Worm (Caenorhabditis elegans) whole organism, L1 larva: ENCODE data around the gene cor-1.

Source experiments
- C04F5.9 ChIP-seq: sonication (generic microtip); optimal IDR thresholded peaks from 2 replicates; lab custom pipeline; 2016; ENCODE audit warnings: missing genetic modification characterization, missing compliant biosample characterization
- aha-1 ChIP-seq: fragments of 150-350 bp; optimal IDR thresholded peaks from 2 replicates; lab custom pipeline; 2014; ENCODE audit warnings: missing biosample characterization, missing genetic modification characterization
- alr-1 ChIP-seq: fragments of 200-800 bp; sonication (Bioruptor generic); optimal IDR thresholded peaks from 2 replicates; lab custom pipeline; 2018; ENCODE audit warnings: borderline replicate concordance, mild to moderate bottlenecking, missing genetic modification characterization, missing compliant biosample characterization
- ceh-63 ChIP-seq: fragments of 200-800 bp; sonication (Bioruptor generic); optimal IDR thresholded peaks from 2 replicates; lab custom pipeline; 2018; ENCODE audit warnings: mild to moderate bottlenecking, missing genetic modification characterization, missing compliant biosample characterization
- ceh-82 ChIP-seq, 3 experiments: fragments of 150-350 bp in 1 of 3; sonication (generic microtip) in 2 of 3; optimal IDR thresholded peaks; 2 replicates each; lab custom pipeline; 2014 to 2017; ENCODE audit warnings: missing biosample characterization in 3 of 3, missing genetic modification characterization in 3 of 3
- ceh-90 ChIP-seq: sonication (generic microtip); optimal IDR thresholded peaks from 2 replicates; lab custom pipeline; 2016; ENCODE audit warnings: missing genetic modification characterization, missing compliant biosample characterization
- efl-1 ChIP-seq, 4 experiments: fragments of 150-350 bp; optimal IDR thresholded peaks in 3 of 4; peaks in 1 of 4; 1 replicate in 1 of 4; 2 replicates in 3 of 4; lab custom pipeline; 2014; ENCODE audit warnings: missing biosample characterization in 2 of 4, missing genetic modification characterization in 2 of 4, missing genetic modification reagents in 2 of 4
- efl-3 ChIP-seq: fragments of 200-800 bp; sonication (Bioruptor generic); optimal IDR thresholded peaks from 2 replicates; lab custom pipeline; 2018; ENCODE audit warnings: mild to moderate bottlenecking, missing genetic modification characterization, missing compliant biosample characterization
- egl-13 ChIP-seq: sonication (generic microtip); optimal IDR thresholded peaks from 2 replicates; lab custom pipeline; 2016; ENCODE audit warnings: missing genotype, missing genetic modification reagents, missing genetic modification characterization, missing compliant biosample characterization
- egl-27 ChIP-seq, 2 experiments: fragments of 150-350 bp in 1 of 2; sonication (generic microtip); optimal IDR thresholded peaks; 3 replicates each; lab custom pipeline; 2017 to 2018; ENCODE audit warnings: missing biosample characterization in 2 of 2, missing genetic modification characterization in 2 of 2, missing genetic modification reagents in 2 of 2
- elt-3 ChIP-seq, 6 experiments: fragments of 150-350 bp in 1 of 6; sonication (generic microtip); optimal IDR thresholded peaks; 2 replicates each; lab custom pipeline; 2017 to 2018; ENCODE audit warnings: missing biosample characterization in 6 of 6, missing genetic modification characterization in 6 of 6, inconsistent platforms in 1 of 6
- ets-5 ChIP-seq: fragments of 200-800 bp; sonication (Bioruptor generic); IDR thresholded peaks from 2 replicates; pipeline ENCODE4 v1.3.6; 2022; ENCODE audit warnings: missing genetic modification characterization, missing compliant biosample characterization
- hlh-4 ChIP-seq: sonication (generic microtip); optimal IDR thresholded peaks from 2 replicates; lab custom pipeline; 2016; ENCODE audit warnings: mild to moderate bottlenecking, missing genetic modification characterization, missing compliant biosample characterization
- hpl-2 ChIP-seq: fragments of 150-350 bp; optimal IDR thresholded peaks from 2 replicates; lab custom pipeline; 2014; ENCODE audit warnings: missing biosample characterization, missing genetic modification reagents, missing genetic modification characterization
- irx-1 ChIP-seq: sonication (generic microtip); optimal IDR thresholded peaks from 2 replicates; lab custom pipeline; 2016; ENCODE audit warnings: missing genetic modification characterization, missing compliant biosample characterization
- isw-1 ChIP-seq: fragments of 200-800 bp; sonication (Bioruptor generic); IDR thresholded peaks from 2 replicates; pipeline ENCODE4 v1.3.6; 2022; ENCODE audit warnings: missing genetic modification characterization, missing compliant biosample characterization
- lin-15B ChIP-seq: fragments of 150-350 bp; sonication (generic microtip); optimal IDR thresholded peaks from 3 replicates; lab custom pipeline; 2014; ENCODE audit warnings: missing biosample characterization, missing genetic modification characterization
- lir-3 ChIP-seq: sonication (generic microtip); optimal IDR thresholded peaks from 2 replicates; lab custom pipeline; 2016; ENCODE audit warnings: mild to moderate bottlenecking, missing genetic modification characterization, moderate library complexity, missing compliant biosample characterization; ENCODE audit not compliant: poor library complexity
- lsy-2 ChIP-seq, 2 experiments: fragments of 150-350 bp; optimal IDR thresholded peaks; 2 replicates each; lab custom pipeline; 2014; ENCODE audit warnings: missing biosample characterization in 2 of 2, missing genetic modification characterization in 2 of 2
- mep-1 ChIP-seq: fragments of 150-350 bp; optimal IDR thresholded peaks from 2 replicates; lab custom pipeline; 2014; ENCODE audit warnings: missing biosample characterization, missing genetic modification characterization
- nhr-12 ChIP-seq: sonication (generic microtip); optimal IDR thresholded peaks from 2 replicates; lab custom pipeline; 2017; ENCODE audit warnings: missing biosample characterization, missing genetic modification characterization
- nhr-19 ChIP-seq: fragments of 200-800 bp; sonication (Bioruptor generic); conservative IDR thresholded peaks from 2 replicates; pipeline ENCODE4 v1.3.6; 2022; ENCODE audit warnings: missing genetic modification characterization, missing compliant biosample characterization
- nhr-84 ChIP-seq: sonication (generic microtip); optimal IDR thresholded peaks from 2 replicates; lab custom pipeline; 2017; ENCODE audit warnings: missing biosample characterization, missing genetic modification characterization
- nhr-90 ChIP-seq: sonication (generic microtip); optimal IDR thresholded peaks from 2 replicates; lab custom pipeline; 2016; ENCODE audit warnings: mild to moderate bottlenecking, missing genetic modification characterization, missing compliant biosample characterization; ENCODE audit not compliant: poor library complexity
- pax-3 ChIP-seq: fragments of 200-800 bp; sonication (Bioruptor generic); optimal IDR thresholded peaks from 2 replicates; lab custom pipeline; 2018; ENCODE audit warnings: mild to moderate bottlenecking, missing genetic modification characterization, moderate library complexity, missing compliant biosample characterization
- skn-1 ChIP-seq: fragments of 150-350 bp; optimal IDR thresholded peaks from 2 replicates; lab custom pipeline; 2014; ENCODE audit warnings: missing biosample characterization, missing genetic modification characterization
- snu-23 ChIP-seq: sonication (generic microtip); optimal IDR thresholded peaks from 2 replicates; lab custom pipeline; 2016; ENCODE audit warnings: missing genetic modification characterization, missing compliant biosample characterization
- swsn-7 ChIP-seq: sonication (generic microtip); optimal IDR thresholded peaks from 2 replicates; lab custom pipeline; 2016; ENCODE audit warnings: missing genetic modification characterization, missing compliant biosample characterization
- unc-30 ChIP-seq: sonication (generic microtip); optimal IDR thresholded peaks from 2 replicates; lab custom pipeline; 2017; ENCODE audit warnings: missing biosample characterization, missing genetic modification characterization
- unc-62 ChIP-seq: fragments of 150-350 bp; optimal IDR thresholded peaks from 2 replicates; lab custom pipeline; 2014; ENCODE audit warnings: missing biosample characterization, missing genetic modification reagents, missing genetic modification characterization
- unc-86 ChIP-seq: sonication (generic microtip); optimal IDR thresholded peaks from 2 replicates; lab custom pipeline; 2016; ENCODE audit warnings: missing genetic modification characterization, missing compliant biosample characterization
- xbp-1 ChIP-seq: sonication (generic microtip); optimal IDR thresholded peaks from 2 replicates; lab custom pipeline; 2016; ENCODE audit warnings: missing genetic modification characterization, missing compliant biosample characterization
- zip-4 ChIP-seq: fragments of 200-800 bp; sonication (Bioruptor generic); optimal IDR thresholded peaks from 2 replicates; lab custom pipeline; 2018; ENCODE audit warnings: mild to moderate bottlenecking, missing genetic modification characterization, moderate library complexity, missing compliant biosample characterization
- ztf-4 ChIP-seq: fragments of 150-350 bp; optimal IDR thresholded peaks from 2 replicates; lab custom pipeline; 2014; ENCODE audit warnings: missing biosample characterization, missing genetic modification characterization

cor-1 gene

DNA sequence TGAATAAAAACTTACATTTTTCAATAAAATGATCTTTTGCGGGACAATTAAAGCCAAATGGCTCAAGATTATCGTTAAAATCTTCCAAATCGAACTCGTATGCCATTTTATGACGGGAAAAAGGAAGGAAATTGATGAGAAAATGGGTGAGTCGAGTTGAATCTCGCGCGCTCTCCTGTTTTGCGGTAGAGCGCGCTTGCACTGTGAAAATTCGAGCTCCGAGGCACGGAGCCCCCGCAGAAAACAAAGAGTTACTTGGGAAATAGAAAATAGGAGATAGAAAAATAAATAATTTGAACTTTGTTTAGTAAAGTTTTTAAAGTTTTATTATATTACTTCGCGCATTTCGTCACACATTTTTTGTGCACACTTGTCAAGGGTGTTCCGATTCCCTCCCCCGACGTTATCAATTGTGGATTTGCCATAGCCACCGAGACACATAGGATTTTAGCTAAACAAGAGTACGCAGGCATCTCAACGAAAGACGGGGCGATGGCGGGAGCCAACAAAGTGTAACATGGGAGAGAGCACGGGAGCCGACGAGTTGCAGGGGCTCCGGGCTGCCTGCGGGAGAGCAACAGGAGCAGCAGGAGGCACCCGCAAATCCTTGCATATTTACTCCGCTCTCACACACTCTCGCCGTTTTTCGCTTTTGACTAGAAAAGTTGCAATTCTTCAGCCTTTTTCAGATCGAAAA is at the start of gene cor-1, which contains the start of gene div-1 (continued):
- TF ChIP-seq efl-3 (GFP tag; lab: Kevin White, UChicago) (no peak), nhr-90 (peak; percentile 16), zip-4 (GFP tag; lab: Kevin White, UChicago) (no peak), hlh-4 (tag; lab: Kevin White, UChicago) (no peak), irx-1 (tag; lab: Kevin White, UChicago) (no peak), snu-23 (GFP tag; lab: Kevin White, UChicago) (peak; percentile 32), swsn-7 (tag; lab: Kevin White, UChicago) (peak; percentile 31), alr-1 (tag; lab: Kevin White, UChicago) (no peak), nhr-19 (GFP tag; lab: Robert Waterston, UW) (peak; percentile 28), ztf-4 (no peak), egl-13 (tag; lab: Kevin White, UChicago) (no peak), isw-1 (GFP tag; lab: Robert Waterston, UW) (peak; percentile 16; the same call in 1 of the 2 replicates), lin-15B (peak; percentile 34), unc-86 (tag; lab: Kevin White, UChicago) (no peak), lir-3 (tag; lab: Kevin White, UChicago) (no peak), efl-1 (optimal IDR thresholded peaks at IDR 0.05; lab: Kevin White, UChicago) (peak; percentile 76 to 90), efl-1 (GFP tag; optimal IDR thresholded peaks at IDR 0.05 in 1 of 2; lab: Kevin White, UChicago) (peak; percentile 87 to 99), nhr-84 (tag; lab: Kevin White, UChicago) (no peak), ceh-90 (tag; lab: Kevin White, UChicago) (no peak), unc-30 (tag; lab: Kevin White, UChicago) (no peak), xbp-1 (tag; lab: Kevin White, UChicago) (peak; percentile 40), aha-1 (tag; lab: Kevin White, UChicago) (no peak), egl-27 (tag; optimal IDR thresholded peaks at IDR 0.05; lab: Kevin White, UChicago) (no peak), ets-5 (GFP tag; lab: Robert Waterston, UW) (no peak), nhr-12 (tag; lab: Kevin White, UChicago) (no peak), C04F5.9 (no peak), ceh-63 (GFP tag; lab: Kevin White, UChicago) (no peak), elt-3 (tag; optimal IDR thresholded peaks at IDR 0.05; lab: Kevin White, UChicago) (no peak), unc-62 (no peak), ceh-82 (tag; optimal IDR thresholded peaks at IDR 0.05; lab: Kevin White, UChicago) (peak in 2 of 3 experiments; percentile 25 to 46), lsy-2 (tag; optimal IDR thresholded peaks at IDR 0.05; lab: Kevin White, UChicago) (peak; percentile 20 to 75), hpl-2 (GFP tag; lab: Kevin White, UChicago) (no peak)

DNA sequence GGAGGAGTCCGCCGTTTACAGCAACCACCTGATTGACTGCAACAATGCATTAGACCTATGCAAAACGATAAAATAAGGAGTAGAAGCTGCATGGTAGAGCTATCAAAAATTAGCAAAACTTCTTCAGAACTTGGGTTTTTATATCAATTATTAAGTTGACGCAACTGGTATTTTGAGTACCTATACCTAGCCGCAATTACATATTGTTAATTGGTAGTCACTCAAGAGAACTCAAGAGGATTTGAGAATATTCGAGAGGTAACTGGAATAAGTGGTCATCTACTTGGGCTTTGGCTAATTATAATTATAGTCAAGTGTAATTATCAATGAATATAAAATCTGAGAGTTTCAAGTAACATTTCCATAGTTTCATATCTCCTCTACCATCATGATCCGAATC is 47.7 kb upstream of the cor-1 start, which contains the start of the genes T20G5.13 and T20G5.12:
TSS of gene T20G5.13 (minus strand) at position 101 of the 400 bp plus-strand sequence.
TSS of gene T20G5.12 (plus strand) at position 370 of the 400 bp plus-strand sequence.
- TF ChIP-seq skn-1 (no peak), pax-3 (no peak), mep-1 (tag; lab: Kevin White, UChicago) (no peak)

DNA sequence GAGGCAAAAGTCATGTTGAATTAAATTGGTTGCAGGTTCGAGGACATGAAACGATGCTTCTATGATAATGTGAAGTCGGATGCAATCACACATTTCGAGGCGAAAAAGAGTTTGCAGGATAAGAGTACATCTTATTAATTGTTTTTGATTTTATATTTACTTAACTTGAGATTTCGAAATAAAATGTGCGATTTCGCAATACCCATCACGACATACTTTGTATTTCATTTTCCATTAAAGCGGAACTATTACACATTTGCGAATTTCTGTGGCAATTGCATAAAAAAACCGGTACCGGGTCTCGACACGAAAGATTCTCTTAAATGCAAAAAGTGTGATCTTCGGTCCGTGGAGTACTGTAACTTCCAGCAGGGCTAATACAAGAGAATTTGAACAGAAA is 46.5 kb upstream of the cor-1 start:
- TF ChIP-seq isw-1 (GFP tag; lab: Robert Waterston, UW) (no peak), zip-4 (GFP tag; lab: Kevin White, UChicago) (peak; percentile 90), skn-1 (peak; percentile 50), efl-1 (optimal IDR thresholded peaks at IDR 0.05; lab: Kevin White, UChicago) (no peak), efl-1 (GFP tag; optimal IDR thresholded peaks at IDR 0.05 in 1 of 2; lab: Kevin White, UChicago) (peak in 1 of 2 experiments; percentile 6)
